Worm (Caenorhabditis elegans) whole organism, L1 larva: ENCODE results near the gene srw-83.

Experiments
- C16A3.4 ChIP-seq: fragments of 150-350 bp; optimal IDR thresholded peaks from 2 replicates; lab custom pipeline; 2014; ENCODE audit warnings: missing biosample characterization, missing genetic modification characterization
- aly-2 ChIP-seq: fragments of 150-350 bp; optimal IDR thresholded peaks from 2 replicates; lab custom pipeline; 2014; ENCODE audit warnings: missing biosample characterization, missing genetic modification characterization
- ama-1 ChIP-seq: fragments of 150-350 bp; optimal IDR thresholded peaks from 2 replicates; lab custom pipeline; 2014
- ceh-8 ChIP-seq: fragments of 200-800 bp; sonication (Bioruptor generic); optimal IDR thresholded peaks from 2 replicates; lab custom pipeline; 2018; ENCODE audit warnings: mild to moderate bottlenecking, missing genetic modification characterization, moderate library complexity, missing compliant biosample characterization
- ceh-88 ChIP-seq: fragments of 200-800 bp; sonication (Bioruptor generic); IDR thresholded peaks from 2 replicates; pipeline ENCODE4 v1.3.6; 2022; ENCODE audit warnings: missing genetic modification characterization, missing compliant biosample characterization
- dpl-1 ChIP-seq, 3 experiments: fragments of 150-350 bp in 2 of 3; sonication (generic microtip) in 1 of 3; optimal IDR thresholded peaks; 2 replicates each; lab custom pipeline; 2014 to 2017; ENCODE audit warnings: missing biosample characterization in 3 of 3, missing genetic modification characterization in 3 of 3, missing genetic modification reagents in 3 of 3
- elt-3 ChIP-seq, 6 experiments: fragments of 150-350 bp in 1 of 6; sonication (generic microtip); optimal IDR thresholded peaks; 2 replicates each; lab custom pipeline; 2017 to 2018; ENCODE audit warnings: missing biosample characterization in 6 of 6, missing genetic modification characterization in 6 of 6, inconsistent platforms in 1 of 6
- ets-5 ChIP-seq: fragments of 200-800 bp; sonication (Bioruptor generic); IDR thresholded peaks from 2 replicates; pipeline ENCODE4 v1.3.6; 2022; ENCODE audit warnings: missing genetic modification characterization, missing compliant biosample characterization
- fkh-8 ChIP-seq: sonication (generic microtip); optimal IDR thresholded peaks from 2 replicates; lab custom pipeline; 2016; ENCODE audit warnings: mild to moderate bottlenecking, missing genetic modification characterization, missing compliant biosample characterization
- fos-1 ChIP-seq: fragments of 150-350 bp; optimal IDR thresholded peaks from 2 replicates; lab custom pipeline; 2014; ENCODE audit warnings: missing biosample characterization, missing genetic modification characterization
- grh-1 ChIP-seq: fragments of 200-800 bp; sonication (Bioruptor generic); IDR thresholded peaks from 2 replicates; pipeline ENCODE4 v1.3.6; 2022; ENCODE audit warnings: missing genetic modification reagents, missing genetic modification characterization, missing compliant biosample characterization
- hlh-17 ChIP-seq: fragments of 200-800 bp; sonication (Bioruptor generic); optimal IDR thresholded peaks from 2 replicates; lab custom pipeline; 2018; ENCODE audit warnings: missing genetic modification characterization, mild to moderate bottlenecking, missing compliant biosample characterization, moderate library complexity, borderline replicate concordance
- hlh-4 ChIP-seq: sonication (generic microtip); optimal IDR thresholded peaks from 2 replicates; lab custom pipeline; 2016; ENCODE audit warnings: mild to moderate bottlenecking, missing genetic modification characterization, missing compliant biosample characterization
- hpl-2 ChIP-seq: fragments of 150-350 bp; optimal IDR thresholded peaks from 2 replicates; lab custom pipeline; 2014; ENCODE audit warnings: missing biosample characterization, missing genetic modification reagents, missing genetic modification characterization
- irx-1 ChIP-seq: sonication (generic microtip); optimal IDR thresholded peaks from 2 replicates; lab custom pipeline; 2016; ENCODE audit warnings: missing genetic modification characterization, missing compliant biosample characterization
- isw-1 ChIP-seq: fragments of 200-800 bp; sonication (Bioruptor generic); IDR thresholded peaks from 2 replicates; pipeline ENCODE4 v1.3.6; 2022; ENCODE audit warnings: missing genetic modification characterization, missing compliant biosample characterization
- lin-14 ChIP-seq: fragments of 200-800 bp; sonication (Bioruptor generic); optimal IDR thresholded peaks from 2 replicates; lab custom pipeline; 2018; ENCODE audit warnings: mild to moderate bottlenecking, missing genetic modification characterization, moderate library complexity, missing compliant biosample characterization
- lin-35 ChIP-seq, 2 experiments: fragments of 150-350 bp; optimal IDR thresholded peaks; 2 replicates each; lab custom pipeline; 2014; ENCODE audit warnings: missing biosample characterization in 2 of 2, missing genetic modification characterization in 2 of 2, missing genetic modification reagents in 2 of 2
- lin-39 ChIP-seq: fragments of 150-350 bp; optimal IDR thresholded peaks from 2 replicates; lab custom pipeline; 2014; ENCODE audit warnings: missing biosample characterization, missing genetic modification reagents, missing genetic modification characterization
- lir-3 ChIP-seq: sonication (generic microtip); optimal IDR thresholded peaks from 2 replicates; lab custom pipeline; 2016; ENCODE audit warnings: mild to moderate bottlenecking, missing genetic modification characterization, moderate library complexity, missing compliant biosample characterization; ENCODE audit not compliant: poor library complexity
- lsy-2 ChIP-seq, 2 experiments: fragments of 150-350 bp; optimal IDR thresholded peaks; 2 replicates each; lab custom pipeline; 2014; ENCODE audit warnings: missing biosample characterization in 2 of 2, missing genetic modification characterization in 2 of 2
- nhr-20 ChIP-seq: sonication (generic microtip); optimal IDR thresholded peaks from 2 replicates; lab custom pipeline; 2016; ENCODE audit warnings: mild to moderate bottlenecking, missing genetic modification characterization, missing compliant biosample characterization
- nhr-28 ChIP-seq: fragments of 150-350 bp; optimal IDR thresholded peaks from 2 replicates; lab custom pipeline; 2014; ENCODE audit warnings: missing biosample characterization, missing genetic modification characterization
- nhr-71 ChIP-seq: sonication (generic microtip); optimal IDR thresholded peaks from 2 replicates; lab custom pipeline; 2016; ENCODE audit warnings: mild to moderate bottlenecking, missing genetic modification characterization, moderate library complexity, missing compliant biosample characterization
- nhr-77 ChIP-seq: fragments of 150-350 bp; optimal IDR thresholded peaks from 2 replicates; lab custom pipeline; 2014; ENCODE audit warnings: missing biosample characterization, missing genetic modification characterization
- nhr-84 ChIP-seq: sonication (generic microtip); optimal IDR thresholded peaks from 2 replicates; lab custom pipeline; 2017; ENCODE audit warnings: missing biosample characterization, missing genetic modification characterization
- pag-3 ChIP-seq: sonication (generic microtip); optimal IDR thresholded peaks from 2 replicates; lab custom pipeline; 2017; ENCODE audit warnings: missing genetic modification characterization, mild to moderate bottlenecking, missing compliant biosample characterization, antibody characterized with exemption, borderline replicate concordance; ENCODE audit not compliant: insufficient read depth
- pqm-1 ChIP-seq: sonication (generic microtip); optimal IDR thresholded peaks from 3 replicates; lab custom pipeline; 2017; ENCODE audit warnings: missing biosample characterization, missing genetic modification characterization
- snpc-4 ChIP-seq: fragments of 150-350 bp; optimal IDR thresholded peaks from 2 replicates; lab custom pipeline; 2014; ENCODE audit warnings: missing biosample characterization, missing genetic modification characterization
- sptf-1 ChIP-seq: fragments of 150-350 bp; optimal IDR thresholded peaks from 2 replicates; lab custom pipeline; 2014; ENCODE audit warnings: missing biosample characterization, missing genetic modification characterization
- swsn-7 ChIP-seq: sonication (generic microtip); optimal IDR thresholded peaks from 2 replicates; lab custom pipeline; 2016; ENCODE audit warnings: missing genetic modification characterization, missing compliant biosample characterization
- tbx-2 ChIP-seq: sonication (generic microtip); optimal IDR thresholded peaks from 2 replicates; lab custom pipeline; 2016; ENCODE audit warnings: missing genetic modification characterization, missing compliant biosample characterization
- tlp-1 ChIP-seq: fragments of 150-350 bp; optimal IDR thresholded peaks from 2 replicates; lab custom pipeline; 2014; ENCODE audit warnings: missing biosample characterization, missing genetic modification characterization
- unc-130 ChIP-seq: fragments of 150-350 bp; optimal IDR thresholded peaks from 2 replicates; lab custom pipeline; 2017; ENCODE audit warnings: missing biosample characterization, missing genetic modification characterization, inconsistent platforms
- unc-62 ChIP-seq: fragments of 150-350 bp; optimal IDR thresholded peaks from 2 replicates; lab custom pipeline; 2014; ENCODE audit warnings: missing biosample characterization, missing genetic modification reagents, missing genetic modification characterization
- unc-86 ChIP-seq: sonication (generic microtip); optimal IDR thresholded peaks from 2 replicates; lab custom pipeline; 2016; ENCODE audit warnings: missing genetic modification characterization, missing compliant biosample characterization
- unc-98 ChIP-seq: fragments of 200-800 bp; sonication (Bioruptor generic); IDR thresholded peaks from 2 replicates; pipeline ENCODE4 v1.3.6; 2022; ENCODE audit warnings: missing genetic modification characterization, missing compliant biosample characterization
- vab-15 ChIP-seq: sonication (generic microtip); optimal IDR thresholded peaks from 2 replicates; lab custom pipeline; 2017; ENCODE audit warnings: missing genotype, mild to moderate bottlenecking, missing genetic modification characterization, missing compliant biosample characterization
- zag-1 ChIP-seq: fragments of 150-350 bp; optimal IDR thresholded peaks from 2 replicates; lab custom pipeline; 2014; ENCODE audit warnings: missing biosample characterization, missing genetic modification characterization
- ztf-4 ChIP-seq: fragments of 150-350 bp; optimal IDR thresholded peaks from 2 replicates; lab custom pipeline; 2014; ENCODE audit warnings: missing biosample characterization, missing genetic modification characterization

srw-83 gene

ce11 chrV:18425544-18425943, 836 bp upstream of the srw-83 start, which contains the start of gene ZK262.19:
Gene ZK262.19, minus strand, starts transcription at chrV:18425644.
- TF ChIP-seq tbx-2 (tag; lab: Kevin White, UChicago) (no peak), hlh-17 (GFP tag; lab: Kevin White, UChicago) (no peak), aly-2 (tag; lab: Kevin White, UChicago) (no peak), ama-1 (lab: Kevin White, UChicago) (no peak), unc-86 (tag; lab: Kevin White, UChicago) (no peak), lsy-2 (tag; optimal IDR thresholded peaks at IDR 0.05; lab: Kevin White, UChicago) (no peak), unc-130 (no peak), nhr-84 (tag; lab: Kevin White, UChicago) (no peak), unc-98 (no peak), lin-39 (tag; lab: Kevin White, UChicago) (no peak), dpl-1 (GFP tag; optimal IDR thresholded peaks at IDR 0.05; lab: Kevin White, UChicago) (no peak)
- TF ChIP-seq, all 84 proteins: peak for 0

- TF ChIP-seq aly-2 (tag; lab: Kevin White, UChicago), result no peak
- TF ChIP-seq nhr-77 (tag; lab: Kevin White, UChicago), result no peak
- TF ChIP-seq, all 84 proteins: peak for 0
Observed at ce11 chrV:18430826-18431225, 4.4 kb downstream of the srw-83 start.

- TF ChIP-seq aly-2 (tag; lab: Kevin White, UChicago) (no peak), lin-14 (GFP tag; lab: Kevin White, UChicago) (no peak), ceh-8 (GFP tag; lab: Kevin White, UChicago) (no peak), ceh-88 (GFP tag; lab: Robert Waterston, UW) (no peak), isw-1 (GFP tag; lab: Robert Waterston, UW) (no peak), pag-3 (tag; lab: Kevin White, UChicago) (no peak), hlh-4 (tag; lab: Kevin White, UChicago) (no peak), tbx-2 (tag; lab: Kevin White, UChicago) (no peak), sptf-1 (no peak), elt-3 (tag; optimal IDR thresholded peaks at IDR 0.05; lab: Kevin White, UChicago) (no peak), nhr-71 (tag; lab: Kevin White, UChicago) (no peak), swsn-7 (tag; lab: Kevin White, UChicago) (no peak), hpl-2 (GFP tag; lab: Kevin White, UChicago) (no peak), vab-15 (tag; lab: Kevin White, UChicago) (no peak), nhr-28 (tag; lab: Kevin White, UChicago) (no peak), grh-1 (GFP tag; lab: Robert Waterston, UW) (no peak)
Observed at ce11 chrV:18431450-18431849, 5.1 kb downstream of the srw-83 start, which contains the start of gene srw-82. Gene srw-82, plus strand, starts transcription at chrV:18431750.

- no peak for TF ChIP-seq tlp-1 (tag; lab: Kevin White, UChicago)
- no peak for TF ChIP-seq ceh-8 (GFP tag; lab: Kevin White, UChicago)
- TF ChIP-seq zag-1 (tag; lab: Kevin White, UChicago), result no peak
- no peak for TF ChIP-seq irx-1 (tag; lab: Kevin White, UChicago)
- TF ChIP-seq ztf-4, result no peak
- no peak for TF ChIP-seq hlh-17 (GFP tag; lab: Kevin White, UChicago)
- no peak for TF ChIP-seq fos-1 (tag; lab: Kevin White, UChicago)
- no peak for TF ChIP-seq lsy-2 (tag; optimal IDR thresholded peaks at IDR 0.05; lab: Kevin White, UChicago)
- TF ChIP-seq snpc-4, result no peak
- TF ChIP-seq C16A3.4 (tag; lab: Kevin White, UChicago), result no peak
- TF ChIP-seq nhr-20 (tag; lab: Kevin White, UChicago), result no peak
- no peak for TF ChIP-seq lin-35 (GFP tag; optimal IDR thresholded peaks at IDR 0.05; lab: Kevin White, UChicago)
- TF ChIP-seq unc-62 (GFP tag; lab: Kevin White, UChicago), result no peak
- no peak for TF ChIP-seq unc-86 (tag; lab: Kevin White, UChicago)
- no peak for TF ChIP-seq lir-3 (tag; lab: Kevin White, UChicago)
- TF ChIP-seq pqm-1 (tag; lab: Kevin White, UChicago), result no peak
- no peak for TF ChIP-seq fkh-8
- no peak for TF ChIP-seq ets-5 (GFP tag; lab: Robert Waterston, UW)
Observed at ce11 chrV:18434961-18435360, 8.6 kb downstream of the srw-83 start, which contains the start of gene ZK262.20. Gene ZK262.20, minus strand, starts transcription at chrV:18435061.
